Fruit fly (Drosophila melanogaster) whole organism, embryonic: ENCODE measurements around the gene CG10660.

Source experiments
- Atf-2 ChIP-seq: fragments of 200-800 bp; sonication (Bioruptor generic); optimal IDR thresholded peaks from 2 replicates; lab custom pipeline; 2016; ENCODE audit warnings: missing biosample characterization, missing genetic modification characterization
- CG10979 ChIP-seq: fragments of 200-800 bp; sonication (Bioruptor generic); optimal IDR thresholded peaks from 2 replicates; lab custom pipeline; 2018; ENCODE audit warnings: missing biosample characterization, mild to moderate bottlenecking, missing genetic modification characterization, moderate library complexity
- CG12104 ChIP-seq: fragments of 200-800 bp; sonication (Bioruptor generic); optimal IDR thresholded peaks from 3 replicates; lab custom pipeline; 2016; ENCODE audit warnings: missing biosample characterization, missing genetic modification characterization
- CG12299 ChIP-seq: fragments of 200-800 bp; sonication (Bioruptor generic); optimal IDR thresholded peaks from 2 replicates; lab custom pipeline; 2018; ENCODE audit warnings: missing biosample characterization, mild to moderate bottlenecking, missing genetic modification characterization
- CG14050 ChIP-seq: fragments of 200-800 bp; sonication (Bioruptor generic); IDR thresholded peaks from 3 replicates; pipeline ENCODE4 v1.3.6; 2022; ENCODE audit warnings: missing biosample characterization, missing genetic modification characterization
- CG1647 ChIP-seq: fragments of 200-800 bp; sonication (Bioruptor generic); optimal IDR thresholded peaks from 3 replicates; lab custom pipeline; 2016; ENCODE audit warnings: missing biosample characterization, missing genetic modification characterization
- CG17359 ChIP-seq: fragments of 200-800 bp; sonication (Bioruptor generic); optimal IDR thresholded peaks from 3 replicates; lab custom pipeline; 2018; ENCODE audit warnings: missing biosample characterization, mild to moderate bottlenecking, missing genetic modification characterization, moderate library complexity
- CG17385 ChIP-seq: fragments of 200-800 bp; sonication (Bioruptor generic); optimal IDR thresholded peaks from 3 replicates; lab custom pipeline; 2018; ENCODE audit warnings: missing biosample characterization, mild to moderate bottlenecking, missing genetic modification characterization
- CG17612 ChIP-seq: fragments of 200-800 bp; sonication (Bioruptor generic); IDR thresholded peaks from 2 replicates; pipeline ENCODE4 v1.3.6; 2022; ENCODE audit warnings: missing biosample characterization, missing genetic modification characterization
- CG17912 ChIP-seq: fragments of 200-800 bp; sonication (Bioruptor generic); optimal IDR thresholded peaks from 2 replicates; lab custom pipeline; 2018; ENCODE audit warnings: missing biosample characterization, mild to moderate bottlenecking, missing genetic modification characterization
- CG2116 ChIP-seq: fragments of 200-800 bp; sonication (Bioruptor generic); optimal IDR thresholded peaks from 3 replicates; lab custom pipeline; 2018; ENCODE audit warnings: missing biosample characterization, mild to moderate bottlenecking, missing genetic modification characterization
- CG30403 ChIP-seq: fragments of 200-800 bp; sonication (Bioruptor generic); optimal IDR thresholded peaks from 3 replicates; lab custom pipeline; 2016; ENCODE audit warnings: missing biosample characterization, missing genetic modification characterization
- CG3281 ChIP-seq: fragments of 200-800 bp; sonication (Bioruptor generic); optimal IDR thresholded peaks from 3 replicates; lab custom pipeline; 2017; ENCODE audit warnings: missing biosample characterization, mild to moderate bottlenecking, missing genetic modification characterization
- CG33557 ChIP-seq: fragments of 200-800 bp; sonication (Bioruptor generic); optimal IDR thresholded peaks from 2 replicates; lab custom pipeline; 2019; ENCODE audit warnings: missing biosample characterization, mild to moderate bottlenecking, missing genetic modification characterization, moderate library complexity
- CG34422 ChIP-seq: fragments of 200-800 bp; sonication (Bioruptor generic); IDR thresholded peaks from 3 replicates; pipeline ENCODE4 v1.3.6; 2022; ENCODE audit warnings: missing biosample characterization, missing genetic modification characterization
- CG4424 ChIP-seq: fragments of 200-800 bp; sonication (Bioruptor generic); optimal IDR thresholded peaks from 3 replicates; lab custom pipeline; 2016; ENCODE audit warnings: missing biosample characterization, missing genetic modification characterization
- CG6791 ChIP-seq: fragments of 200-800 bp; sonication (Bioruptor generic); IDR thresholded peaks from 3 replicates; pipeline ENCODE4 v1.3.6; 2022; ENCODE audit warnings: missing biosample characterization, missing genetic modification characterization; ENCODE audit not compliant: partially characterized antibody
- CG7745 ChIP-seq: fragments of 200-800 bp; sonication (Bioruptor generic); optimal IDR thresholded peaks from 2 replicates; lab custom pipeline; 2018; ENCODE audit warnings: missing biosample characterization, mild to moderate bottlenecking, missing genetic modification characterization, moderate library complexity
- CG7963 ChIP-seq: fragments of 200-800 bp; sonication (Bioruptor generic); IDR thresholded peaks from 3 replicates; pipeline ENCODE4 v1.3.6; 2022; ENCODE audit warnings: missing biosample characterization, missing genetic modification characterization; ENCODE audit not compliant: partially characterized antibody
- CG9817 ChIP-seq: fragments of 200-800 bp; sonication (Bioruptor generic); optimal IDR thresholded peaks from 2 replicates; lab custom pipeline; 2018; ENCODE audit warnings: missing biosample characterization, mild to moderate bottlenecking, missing genetic modification characterization, moderate library complexity
- Dfd ChIP-seq, 2 experiments: fragments of >200 bp; optimal IDR thresholded peaks; 2 replicates each; lab custom pipeline; 2017; ENCODE audit warnings: missing biosample characterization in 2 of 2, missing genetic modification characterization in 2 of 2
- HLH4C ChIP-seq: fragments of 200-800 bp; sonication (Bioruptor generic); IDR thresholded peaks from 3 replicates; pipeline ENCODE4 v1.3.6; 2022; ENCODE audit warnings: missing biosample characterization, missing genetic modification characterization; ENCODE audit not compliant: partially characterized antibody
- Hr3 ChIP-seq: fragments of 200-800 bp; sonication (Bioruptor generic); optimal IDR thresholded peaks from 3 replicates; lab custom pipeline; 2016; ENCODE audit warnings: missing biosample characterization, missing genetic modification characterization
- Hr39 ChIP-seq: fragments of >200 bp; optimal IDR thresholded peaks from 2 replicates; lab custom pipeline; 2017
- Med ChIP-seq: fragments of 200-800 bp; sonication (Bioruptor generic); peaks from one replicate; lab custom pipeline; 2016; ENCODE audit warnings: missing biosample characterization, missing genetic modification characterization, mild to moderate bottlenecking, inconsistent platforms, moderate library complexity
- Neu2 ChIP-seq: fragments of 200-800 bp; sonication (Bioruptor generic); optimal IDR thresholded peaks from 3 replicates; lab custom pipeline; 2016; ENCODE audit warnings: missing biosample characterization, missing genetic modification characterization, borderline replicate concordance
- Optix ChIP-seq: fragments of 200-800 bp; sonication (Bioruptor generic); IDR thresholded peaks from 3 replicates; pipeline ENCODE4 v1.3.6; 2022; ENCODE audit warnings: missing biosample characterization, missing genetic modification characterization
- Tbp ChIP-seq: fragments of >200 bp; optimal IDR thresholded peaks from 2 replicates; lab custom pipeline; 2018; ENCODE audit warnings: missing biosample characterization, missing genetic modification characterization
- Trl ChIP-seq, 3 experiments: fragments of >200 bp in 2 of 3; fragments of 200-800 bp in 1 of 3; sonication (Bioruptor generic) in 1 of 3; optimal IDR thresholded peaks; 2 replicates in 1 of 3; 3 replicates in 2 of 3; lab custom pipeline; 2016 to 2017; ENCODE audit warnings: missing biosample characterization in 1 of 3, missing genetic modification characterization in 1 of 3
- Xbp1 ChIP-seq: fragments of 200-800 bp; sonication (Bioruptor generic); optimal IDR thresholded peaks from 3 replicates; lab custom pipeline; 2016; ENCODE audit warnings: missing biosample characterization, mild to moderate bottlenecking, missing genetic modification characterization
- bab2 ChIP-seq: fragments of 200-800 bp; sonication (Bioruptor generic); optimal IDR thresholded peaks from 2 replicates; lab custom pipeline; 2016; ENCODE audit warnings: missing biosample characterization, missing genetic modification characterization
- caup ChIP-seq: fragments of 200-800 bp; sonication (Bioruptor generic); optimal IDR thresholded peaks from 3 replicates; lab custom pipeline; 2017; ENCODE audit warnings: missing biosample characterization, mild to moderate bottlenecking, missing genetic modification characterization, moderate library complexity; ENCODE audit not compliant: severe bottlenecking
- chm ChIP-seq: fragments of 200-800 bp; sonication (Bioruptor generic); IDR thresholded peaks from 2 replicates; pipeline ENCODE4 v1.3.6; 2022; ENCODE audit warnings: missing biosample characterization, missing genetic modification characterization
- crp ChIP-seq, 2 experiments: fragments of 200-800 bp; sonication (Bioruptor generic); optimal IDR thresholded peaks; 2 replicates in 1 of 2; 3 replicates in 1 of 2; lab custom pipeline; 2017; ENCODE audit warnings: missing biosample characterization in 2 of 2, missing genetic modification characterization in 2 of 2, mild to moderate bottlenecking in 1 of 2, moderate library complexity in 1 of 2
- dimm ChIP-seq: fragments of 200-800 bp; sonication (Bioruptor generic); IDR thresholded peaks from 2 replicates; pipeline ENCODE4 v1.3.6; 2022; ENCODE audit warnings: missing biosample characterization, missing genetic modification characterization
- eve ChIP-seq, 2 experiments: fragments of >200 bp; optimal IDR thresholded peaks; 2 replicates each; lab custom pipeline; 2017; ENCODE audit warnings: missing biosample characterization in 2 of 2, missing genetic modification characterization in 2 of 2
- gce ChIP-seq: fragments of 200-800 bp; sonication (Bioruptor generic); IDR thresholded peaks from 3 replicates; pipeline ENCODE4 v1.3.6; 2022; ENCODE audit warnings: missing biosample characterization, missing genetic modification characterization
- hb ChIP-seq: fragments of 200-800 bp; sonication (Bioruptor generic); IDR thresholded peaks from 3 replicates; pipeline ENCODE4 v1.3.6; 2022; ENCODE audit warnings: missing biosample characterization, missing genetic modification characterization; ENCODE audit not compliant: partially characterized antibody
- her ChIP-seq: fragments of 200-800 bp; sonication (Bioruptor generic); optimal IDR thresholded peaks from 2 replicates; lab custom pipeline; 2016; ENCODE audit warnings: missing biosample characterization, missing genetic modification characterization
- lbe ChIP-seq: fragments of 200-800 bp; sonication (Bioruptor generic); optimal IDR thresholded peaks from 2 replicates; lab custom pipeline; 2016; ENCODE audit warnings: missing biosample characterization, mild to moderate bottlenecking, missing genetic modification characterization
- peb ChIP-seq: fragments of 200-800 bp; sonication (Bioruptor generic); IDR thresholded peaks from 2 replicates; pipeline ENCODE4 v1.3.6; 2022; ENCODE audit warnings: missing biosample characterization, missing genetic modification characterization
- phol ChIP-seq: fragments of 200-800 bp; sonication (Bioruptor generic); optimal IDR thresholded peaks from 3 replicates; lab custom pipeline; 2018; ENCODE audit warnings: missing biosample characterization, mild to moderate bottlenecking, missing genetic modification characterization, moderate library complexity
- pnt ChIP-seq: fragments of 200-800 bp; sonication (Bioruptor generic); optimal IDR thresholded peaks from 3 replicates; lab custom pipeline; 2016; ENCODE audit warnings: missing biosample characterization, missing genetic modification characterization
- psq ChIP-seq: fragments of 200-800 bp; sonication (Bioruptor generic); optimal IDR thresholded peaks from 2 replicates; lab custom pipeline; 2017; ENCODE audit warnings: missing biosample characterization, missing genetic modification characterization
- run ChIP-seq: fragments of 200-800 bp; sonication (Bioruptor generic); optimal IDR thresholded peaks from 3 replicates; lab custom pipeline; 2018; ENCODE audit warnings: missing biosample characterization, mild to moderate bottlenecking, missing genetic modification characterization
- sisA ChIP-seq: fragments of 200-800 bp; sonication (Bioruptor generic); IDR thresholded peaks from 2 replicates; pipeline ENCODE4 v1.3.6; 2022; ENCODE audit warnings: missing biosample characterization, missing genetic modification characterization
- vfl ChIP-seq: fragments of 200-800 bp; sonication (Bioruptor generic); optimal IDR thresholded peaks from 2 replicates; lab custom pipeline; 2016; ENCODE audit warnings: missing biosample characterization, missing genetic modification characterization
- vvl ChIP-seq: fragments of 200-800 bp; sonication (Bioruptor generic); IDR thresholded peaks from 2 replicates; pipeline ENCODE4 v1.3.6; 2022; ENCODE audit warnings: missing biosample characterization, missing genetic modification characterization
- z ChIP-seq: fragments of 200-800 bp; sonication (Bioruptor generic); IDR thresholded peaks from 3 replicates; pipeline ENCODE4 v1.3.6; 2022; ENCODE audit warnings: missing biosample characterization, missing genetic modification characterization
- zen ChIP-seq: fragments of 200-800 bp; sonication (Bioruptor generic); optimal IDR thresholded peaks from 3 replicates; lab custom pipeline; 2018; ENCODE audit warnings: missing biosample characterization, mild to moderate bottlenecking, missing genetic modification characterization, moderate library complexity

CG10660 gene

dm6 chr3L:12514762-12515215, 24.3 kb upstream of the CG10660 start, which contains the start of the genes sti and tral (continued):
- TF ChIP-seq CG7745 (tag; lab: Kevin White, UChicago) (no peak), Xbp1 (GFP tag; lab: Kevin White, UChicago) (peak; percentile 94), Neu2 (GFP tag; lab: Kevin White, UChicago) (peak; percentile 69), Med (peak; percentile 99), CG10979 (tag; lab: Kevin White, UChicago) (peak; percentile 76), CG14050 (peak; percentile 60; the same call in 2 of the 3 replicates), caup (GFP tag; lab: Kevin White, UChicago) (peak; percentile 87), HLH4C (no peak), vvl (GFP tag; lab: Robert Waterston, UW) (peak; percentile 92), pnt (GFP tag; lab: Kevin White, UChicago) (peak; percentile 92), z (no peak), Trl (optimal IDR thresholded peaks at IDR 0.05; lab: Kevin White, UChicago) (peak in 1 of 2 experiments; percentile 12), Trl (GFP tag; optimal IDR thresholded peaks at IDR 0.05; lab: Kevin White, UChicago) (peak; percentile 96), CG17612 (GFP tag; lab: Robert Waterston, UW) (peak; percentile 57; the same call in 1 of the 2 replicates), dimm (GFP tag; lab: Robert Waterston, UW) (0 out of 2 replicates have a peak, but pooled peaks have one; percentile 10), hb (GFP tag; lab: Robert Waterston, UW) (no peak), crp (GFP tag; optimal IDR thresholded peaks at IDR 0.05; lab: Kevin White, UChicago) (peak in 1 of 2 experiments; percentile 53), bab2 (peak; percentile 96), gce (GFP tag; lab: Robert Waterston, UW) (0 out of 3 replicates have a peak, but pooled peaks have one; percentile 24), her (GFP tag; lab: Kevin White, UChicago) (peak; percentile 87), CG17912 (peak; percentile 69), Hr3 (GFP tag; lab: Kevin White, UChicago) (peak; percentile 94), CG2116 (GFP tag; lab: Kevin White, UChicago) (peak; percentile 100), CG7963 (GFP tag; lab: Robert Waterston, UW) (no peak), CG4424 (GFP tag; lab: Kevin White, UChicago) (peak; percentile 91), zen (tag; lab: Kevin White, UChicago) (peak; percentile 82), phol (tag; lab: Kevin White, UChicago) (peak; percentile 88), CG12104 (GFP tag; lab: Kevin White, UChicago) (peak; percentile 80), Atf-2 (GFP tag; lab: Kevin White, UChicago) (peak; percentile 87), Dfd (GFP tag; optimal IDR thresholded peaks at IDR 0.05; lab: Kevin White, UChicago) (no peak), Hr39 (lab: Kevin White, UChicago) (peak; percentile 55), lbe (GFP tag; lab: Kevin White, UChicago) (peak; percentile 80), CG12299 (peak; percentile 68), vfl (peak; percentile 93), CG1647 (GFP tag; lab: Kevin White, UChicago) (peak; percentile 95), CG34422 (GFP tag; lab: Robert Waterston, UW) (peak; percentile 79; the same call in 2 of the 3 replicates), chm (GFP tag; lab: Robert Waterston, UW) (peak; percentile 54; the same call in 1 of the 2 replicates), peb (peak; percentile 53; the same call in 1 of the 2 replicates), psq (GFP tag; lab: Kevin White, UChicago) (peak; percentile 74), Optix (GFP tag; lab: Robert Waterston, UW) (peak; percentile 83; the same call in 2 of the 3 replicates), sisA (GFP tag; lab: Robert Waterston, UW) (peak; percentile 87), CG33557 (GFP tag; lab: Kevin White, UChicago) (peak; percentile 78), Tbp (GFP tag; lab: Kevin White, UChicago) (peak; percentile 67), CG6791 (GFP tag; lab: Robert Waterston, UW) (no peak), CG9817 (peak; percentile 92), run (tag; lab: Kevin White, UChicago) (peak; percentile 15), CG3281 (GFP tag; lab: Kevin White, UChicago) (peak; percentile 97), CG17359 (tag; lab: Kevin White, UChicago) (peak; percentile 86), CG17385 (GFP tag; lab: Kevin White, UChicago) (peak; percentile 80), eve (GFP tag; optimal IDR thresholded peaks at IDR 0.05; lab: Kevin White, UChicago) (peak in 1 of 2 experiments; percentile 13), CG30403 (peak; percentile 95)
